Fruit fly (Drosophila melanogaster): Measurements from ENCODE around the gene Cyp4ac1.

Gene Cyp4ac1

DNA sequence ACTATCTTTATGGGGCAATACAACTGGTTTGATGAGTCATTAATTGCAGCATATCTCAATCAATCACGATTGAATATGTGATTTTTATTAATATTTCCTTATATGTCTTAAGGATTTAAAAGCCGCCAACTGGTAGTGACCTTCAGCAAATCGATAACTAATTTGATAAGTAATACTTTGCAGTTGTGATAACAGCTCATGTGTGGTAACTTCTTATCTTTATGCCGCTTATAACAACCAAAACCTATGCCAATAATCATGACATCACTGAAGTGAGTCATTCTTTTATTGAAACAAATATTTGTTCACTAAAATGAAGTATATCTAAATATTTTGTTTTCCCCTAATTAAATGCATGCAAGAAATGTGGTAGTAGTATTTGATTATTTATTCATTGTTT is 22.1 kb downstream of the Cyp4ac1 start:
- TF ChIP-seq D1 (tag; optimal IDR thresholded peaks at IDR 0.05) (no peak), CG32121 (GFP tag; IDR thresholded peaks at IDR 0.05) (no peak), Snoo (tag; optimal IDR thresholded peaks at IDR 0.05) (no peak), Pif1B (GFP tag; optimal IDR thresholded peaks at IDR 0.05) (no peak), CG10348 (GFP tag; IDR thresholded peaks at IDR 0.05) (no peak), gl (tag; optimal IDR thresholded peaks at IDR 0.05) (no peak), Pif1A (GFP tag; optimal IDR thresholded peaks at IDR 0.05) (no peak), CG13204 (GFP tag; optimal IDR thresholded peaks at IDR 0.05) (no peak), CG17806 (tag; optimal IDR thresholded peaks at IDR 0.05) (no peak), CG15710 (tag; optimal IDR thresholded peaks at IDR 0.05) (no peak), CG8301 (tag; optimal IDR thresholded peaks at IDR 0.05) (no peak)

DNA sequence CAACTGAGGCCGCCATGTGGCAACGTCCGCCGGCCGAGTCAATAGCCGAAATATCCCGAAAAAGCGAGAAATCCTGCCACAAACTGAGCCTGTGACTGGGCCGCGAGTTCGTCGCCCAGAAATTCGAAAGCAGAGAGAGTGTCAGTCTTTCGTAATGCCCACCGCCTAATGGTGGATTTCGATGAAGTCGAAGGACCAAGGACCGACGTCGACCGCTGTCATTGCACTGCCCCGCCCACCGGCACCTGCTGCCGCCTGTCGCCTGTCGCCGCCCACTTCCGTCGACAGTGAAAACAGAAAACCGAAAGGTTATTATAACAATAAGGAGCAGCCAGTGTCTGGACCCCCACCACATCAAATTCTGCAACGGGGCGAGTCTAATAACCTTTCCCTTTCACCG is 22.8 kb downstream of the Cyp4ac1 start:
- TF ChIP-seq CG32121 (GFP tag; IDR thresholded peaks at IDR 0.05) (no peak), EcR (GFP tag; optimal IDR thresholded peaks at IDR 0.05) (peak; percentile 73), CG4496 (GFP tag; IDR thresholded peaks at IDR 0.05) (no peak), CG13204 (GFP tag; optimal IDR thresholded peaks at IDR 0.05) (no peak), CG9948 (tag; optimal IDR thresholded peaks at IDR 0.05) (no peak), CG12605 (GFP tag; IDR thresholded peaks at IDR 0.05) (no peak), Pif1B (GFP tag; optimal IDR thresholded peaks at IDR 0.05) (no peak)

DNA sequence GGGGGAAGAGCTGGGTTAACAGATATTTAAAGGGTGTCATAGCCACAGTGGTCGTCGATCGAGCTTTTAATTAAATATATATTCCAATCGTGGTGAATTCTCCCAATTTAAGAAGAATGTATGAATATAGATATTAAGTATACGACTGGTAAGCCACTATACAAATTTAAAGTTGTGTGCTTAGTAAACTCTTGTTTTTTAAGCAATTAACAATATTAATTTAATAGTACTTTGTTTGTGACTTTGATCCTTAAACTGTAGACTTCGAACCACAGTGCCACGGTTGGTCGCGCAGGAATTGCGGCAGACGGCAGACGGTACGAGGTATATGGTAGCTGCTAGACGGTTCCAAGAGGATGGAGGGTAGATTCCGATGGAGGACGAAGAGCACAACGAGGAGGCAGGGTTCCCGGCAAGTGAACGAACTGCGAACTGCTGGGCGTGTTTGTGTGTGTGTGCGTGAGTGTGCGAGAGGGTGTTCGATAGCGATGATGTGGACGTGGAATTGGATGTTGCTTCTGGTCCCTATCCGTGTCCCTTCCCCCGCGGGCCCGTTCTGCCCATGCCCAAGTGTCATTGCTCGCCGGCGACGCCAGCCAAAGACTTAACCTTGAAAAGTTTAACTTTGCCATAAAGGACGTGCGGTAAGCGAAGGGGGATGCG is 23.9 kb downstream of the Cyp4ac1 start:
- TF ChIP-seq CG17806 (tag; optimal IDR thresholded peaks at IDR 0.05) (peak; percentile 95), CG34367 (tag; optimal IDR thresholded peaks at IDR 0.05) (peak; percentile 95), CG14655 (GFP tag; optimal IDR thresholded peaks at IDR 0.05) (peak; percentile 83), fd96Ca (GFP tag; IDR thresholded peaks at IDR 0.05) (no peak; the same call in 2 of the 3 replicates), CG15710 (tag; optimal IDR thresholded peaks at IDR 0.05) (peak; percentile 98), CG13204 (GFP tag; optimal IDR thresholded peaks at IDR 0.05) (peak; percentile 91), CG9948 (tag; optimal IDR thresholded peaks at IDR 0.05) (peak; percentile 96), D1 (tag; optimal IDR thresholded peaks at IDR 0.05) (peak; percentile 94), gl (tag; optimal IDR thresholded peaks at IDR 0.05) (peak; percentile 88), CG32121 (GFP tag; IDR thresholded peaks at IDR 0.05) (no peak), Pif1B (GFP tag; optimal IDR thresholded peaks at IDR 0.05) (peak; percentile 75), rn (GFP tag; IDR thresholded peaks at IDR 0.05) (no peak), CG10348 (GFP tag; IDR thresholded peaks at IDR 0.05) (no peak), CG8301 (tag; optimal IDR thresholded peaks at IDR 0.05) (peak; percentile 74), Ets98B (GFP tag; IDR thresholded peaks at IDR 0.05) (no peak), CG12605 (GFP tag; IDR thresholded peaks at IDR 0.05) (peak; percentile 76), CG8159 (tag; optimal IDR thresholded peaks at IDR 0.05) (peak; percentile 97), CG4496 (GFP tag; IDR thresholded peaks at IDR 0.05) (peak; percentile 73), Snoo (tag; optimal IDR thresholded peaks at IDR 0.05) (peak; percentile 88), EcR (GFP tag; optimal IDR thresholded peaks at IDR 0.05) (peak; percentile 100), Pif1A (GFP tag; optimal IDR thresholded peaks at IDR 0.05) (peak; percentile 86)

DNA sequence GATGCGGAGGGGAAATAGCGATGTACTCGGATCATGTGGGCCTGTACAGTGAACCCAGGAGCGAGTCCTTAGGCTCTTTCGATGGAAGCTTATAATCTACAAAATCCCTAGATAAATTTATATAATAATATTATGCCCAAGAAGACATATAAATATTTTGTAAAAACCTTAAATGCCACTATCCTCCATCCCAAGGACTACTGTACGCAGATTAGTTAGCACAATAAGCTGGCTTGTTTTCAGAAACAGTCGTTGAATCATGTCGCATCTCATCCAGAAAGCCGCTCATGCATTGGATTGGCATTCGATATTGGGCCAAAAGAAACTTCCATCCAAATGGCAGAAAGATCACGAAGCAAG is 24.4 kb downstream of the Cyp4ac1 start:
- TF ChIP-seq EcR (GFP tag; optimal IDR thresholded peaks at IDR 0.05) (no peak), fd96Ca (GFP tag; IDR thresholded peaks at IDR 0.05) (no peak), CG8159 (tag; optimal IDR thresholded peaks at IDR 0.05) (peak; percentile 79), CG4496 (GFP tag; IDR thresholded peaks at IDR 0.05) (peak; percentile 70; the same call in 2 of the 3 replicates), Ets98B (GFP tag; IDR thresholded peaks at IDR 0.05) (no peak), D1 (tag; optimal IDR thresholded peaks at IDR 0.05) (no peak), Snoo (tag; optimal IDR thresholded peaks at IDR 0.05) (no peak), CG14655 (GFP tag; optimal IDR thresholded peaks at IDR 0.05) (no peak), CG13204 (GFP tag; optimal IDR thresholded peaks at IDR 0.05) (peak; percentile 55), CG17806 (tag; optimal IDR thresholded peaks at IDR 0.05) (peak; percentile 78), CG34367 (tag; optimal IDR thresholded peaks at IDR 0.05) (peak; percentile 86), gl (tag; optimal IDR thresholded peaks at IDR 0.05) (peak; percentile 16), CG8301 (tag; optimal IDR thresholded peaks at IDR 0.05) (no peak), CG10348 (GFP tag; IDR thresholded peaks at IDR 0.05) (no peak), CG12605 (GFP tag; IDR thresholded peaks at IDR 0.05) (peak; percentile 53; the same call in 1 of the 2 replicates), rn (GFP tag; IDR thresholded peaks at IDR 0.05) (no peak), CG9948 (tag; optimal IDR thresholded peaks at IDR 0.05) (peak; percentile 88), Pif1A (GFP tag; optimal IDR thresholded peaks at IDR 0.05) (peak; percentile 58), Pif1B (GFP tag; optimal IDR thresholded peaks at IDR 0.05) (peak; percentile 44), CG32121 (GFP tag; IDR thresholded peaks at IDR 0.05) (no peak), CG15710 (tag; optimal IDR thresholded peaks at IDR 0.05) (peak; percentile 96)

DNA sequence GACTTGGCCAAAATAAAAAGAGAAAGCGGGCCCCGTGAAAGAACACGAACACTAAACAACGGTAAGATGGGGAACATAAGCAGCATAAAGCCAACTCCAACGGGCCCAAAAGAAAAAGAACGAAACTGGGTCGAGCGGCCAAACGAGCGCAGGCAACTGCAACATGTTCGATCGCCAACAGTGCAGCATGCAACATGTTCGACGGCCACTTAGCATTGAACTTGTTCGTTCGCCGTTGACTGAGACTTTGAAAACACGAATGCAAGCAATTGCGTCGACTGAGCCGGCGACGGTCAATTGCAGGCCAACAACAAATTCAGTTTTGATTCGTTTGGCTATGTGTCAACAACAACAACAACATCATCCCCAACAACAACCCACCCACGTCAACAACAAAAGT is 24.9 kb downstream of the Cyp4ac1 start, which contains the start of gene vri:
Gene vri, plus strand, starts transcription at position 224 of the 400 bp plus-strand sequence.
- no peak for TF ChIP-seq CG32121 (GFP tag; IDR thresholded peaks at IDR 0.05)
- TF ChIP-seq CG10348 (GFP tag; IDR thresholded peaks at IDR 0.05) = no peak
- no peak for TF ChIP-seq Snoo (tag; optimal IDR thresholded peaks at IDR 0.05)
- TF ChIP-seq CG13204 (GFP tag; optimal IDR thresholded peaks at IDR 0.05) = no peak
- no peak for TF ChIP-seq CG34367 (tag; optimal IDR thresholded peaks at IDR 0.05)
- no peak for TF ChIP-seq Ets98B (GFP tag; IDR thresholded peaks at IDR 0.05)
- no peak for TF ChIP-seq rn (GFP tag; IDR thresholded peaks at IDR 0.05)
- no peak for TF ChIP-seq Pif1A (GFP tag; optimal IDR thresholded peaks at IDR 0.05)
- no peak for TF ChIP-seq EcR (GFP tag; optimal IDR thresholded peaks at IDR 0.05)
- no peak for TF ChIP-seq CG8301 (tag; optimal IDR thresholded peaks at IDR 0.05)
- TF ChIP-seq CG17806 (tag; optimal IDR thresholded peaks at IDR 0.05) = no peak
- TF ChIP-seq CG8159 (tag; optimal IDR thresholded peaks at IDR 0.05) = no peak
- no peak for TF ChIP-seq gl (tag; optimal IDR thresholded peaks at IDR 0.05)
- no peak for TF ChIP-seq D1 (tag; optimal IDR thresholded peaks at IDR 0.05)
- TF ChIP-seq CG12605 (GFP tag; IDR thresholded peaks at IDR 0.05) = no peak
- no peak for TF ChIP-seq Pif1B (GFP tag; optimal IDR thresholded peaks at IDR 0.05)
- TF ChIP-seq fd96Ca (GFP tag; IDR thresholded peaks at IDR 0.05) = no peak
- no peak for TF ChIP-seq CG14655 (GFP tag; optimal IDR thresholded peaks at IDR 0.05)
- TF ChIP-seq CG9948 (tag; optimal IDR thresholded peaks at IDR 0.05) = no peak
